Worm (Caenorhabditis elegans): Measurements from ENCODE around the gene K10D11.5.

DNA sequence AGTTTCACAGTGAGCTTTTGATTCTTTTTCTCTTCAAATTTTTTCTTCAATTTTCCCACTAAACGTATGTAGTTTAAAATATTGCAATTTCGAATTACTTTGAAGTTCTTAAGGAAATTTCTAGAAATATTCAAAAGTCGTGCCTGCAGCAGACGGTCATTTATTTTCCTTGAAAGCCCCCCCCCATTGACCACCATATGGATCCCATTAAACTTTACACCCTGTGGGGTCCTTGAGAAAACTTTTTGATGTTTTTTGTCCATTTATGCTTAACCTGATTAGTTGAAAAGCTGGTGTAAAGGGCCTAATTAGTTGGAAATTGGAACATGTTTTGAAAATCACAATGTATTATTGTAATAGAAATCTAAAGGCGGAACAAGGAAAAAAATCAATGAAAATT, 17.9 kb upstream of the K10D11.5 start:
- no peak for TF ChIP-seq ztf-11 (tag; optimal IDR thresholded peaks at IDR 0.05)
- TF ChIP-seq lir-3 (tag; optimal IDR thresholded peaks at IDR 0.05) = no peak
- no peak for TF ChIP-seq lin-39 (tag; optimal IDR thresholded peaks at IDR 0.05)
- no peak for TF ChIP-seq unc-39 (tag; optimal IDR thresholded peaks at IDR 0.05)
- TF ChIP-seq daf-19 (GFP tag; conservative IDR thresholded peaks at IDR 0.05) = no peak
- no peak for TF ChIP-seq nhr-76 (tag; optimal IDR thresholded peaks at IDR 0.05)
- no peak for TF ChIP-seq ama-1 (optimal IDR thresholded peaks at IDR 0.05)
- TF ChIP-seq nhr-237 (tag; optimal IDR thresholded peaks at IDR 0.05) = no peak
- TF ChIP-seq aly-2 (tag; optimal IDR thresholded peaks at IDR 0.05) = no peak
- no peak for TF ChIP-seq snpc-4 (tag; optimal IDR thresholded peaks at IDR 0.05)

Data from whole organism, L4 larva.